Fruit fly (Drosophila melanogaster) whole organism, adult: ENCODE measurements around the gene CG8066.

Experiments
- CG12768 ChIP-seq: fragments of 200-800 bp; sonication (Bioruptor generic); optimal IDR thresholded peaks from 2 replicates; lab custom pipeline; 2017; ENCODE audit warnings: missing biosample characterization, missing genetic modification characterization, mild to moderate bottlenecking, moderate library complexity, missing genetic modification reagents
- CG5204 ChIP-seq: fragments of 200-800 bp; sonication (Bioruptor generic); optimal IDR thresholded peaks from 2 replicates; lab custom pipeline; 2016; ENCODE audit warnings: missing biosample characterization, missing genetic modification characterization
- Crg-1 ChIP-seq: fragments of 200-800 bp; sonication (Bioruptor generic); optimal IDR thresholded peaks from 2 replicates; lab custom pipeline; 2016; ENCODE audit warnings: missing biosample characterization, missing genetic modification characterization
- cnc ChIP-seq, 2 experiments: fragments of >200 bp; optimal IDR thresholded peaks; 2 replicates each; lab custom pipeline; 2017
- pad ChIP-seq: fragments of 200-800 bp; sonication (Bioruptor generic); optimal IDR thresholded peaks from 3 replicates; lab custom pipeline; 2017; ENCODE audit warnings: missing biosample characterization, missing genetic modification characterization, mild to moderate bottlenecking, moderate library complexity, missing genetic modification reagents

- TF ChIP-seq Crg-1, result no peak
- TF ChIP-seq CG12768 (GFP tag; lab: Kevin White, UChicago), result no peak
- TF ChIP-seq CG5204 (GFP tag; lab: Kevin White, UChicago), result no peak
- TF ChIP-seq cnc (optimal IDR thresholded peaks at IDR 0.05; lab: Kevin White, UChicago), result no peak
- TF ChIP-seq pad (GFP tag; lab: Kevin White, UChicago), result no peak
Observed at dm6 chr3R:14597935-14598424, 29.3 kb upstream of the CG8066 start.
